Worm (Caenorhabditis elegans) whole organism, L1 larva: ENCODE measurements around the gene ugt-7.

Experiments
- ceh-63 ChIP-seq: fragments of 200-800 bp; sonication (Bioruptor generic); optimal IDR thresholded peaks from 2 replicates; lab custom pipeline; 2018; ENCODE audit warnings: mild to moderate bottlenecking, missing genetic modification characterization, missing compliant biosample characterization
- ceh-82 ChIP-seq, 3 experiments: fragments of 150-350 bp in 1 of 3; sonication (generic microtip) in 2 of 3; optimal IDR thresholded peaks; 2 replicates each; lab custom pipeline; 2014 to 2017; ENCODE audit warnings: missing biosample characterization in 3 of 3, missing genetic modification characterization in 3 of 3
- egl-27 ChIP-seq, 2 experiments: fragments of 150-350 bp in 1 of 2; sonication (generic microtip); optimal IDR thresholded peaks; 3 replicates each; lab custom pipeline; 2017 to 2018; ENCODE audit warnings: missing biosample characterization in 2 of 2, missing genetic modification characterization in 2 of 2, missing genetic modification reagents in 2 of 2
- fkh-10 ChIP-seq: sonication (generic microtip); optimal IDR thresholded peaks from 2 replicates; lab custom pipeline; 2017; ENCODE audit warnings: missing biosample characterization, missing genetic modification reagents, missing genetic modification characterization
- grh-1 ChIP-seq: fragments of 200-800 bp; sonication (Bioruptor generic); IDR thresholded peaks from 2 replicates; pipeline ENCODE4 v1.3.6; 2022; ENCODE audit warnings: missing genetic modification reagents, missing genetic modification characterization, missing compliant biosample characterization
- mep-1 ChIP-seq: fragments of 150-350 bp; optimal IDR thresholded peaks from 2 replicates; lab custom pipeline; 2014; ENCODE audit warnings: missing biosample characterization, missing genetic modification characterization
- nhr-76 ChIP-seq: sonication (generic microtip); optimal IDR thresholded peaks from 2 replicates; lab custom pipeline; 2017; ENCODE audit warnings: missing biosample characterization, missing genetic modification characterization
- nhr-90 ChIP-seq: sonication (generic microtip); optimal IDR thresholded peaks from 2 replicates; lab custom pipeline; 2016; ENCODE audit warnings: mild to moderate bottlenecking, missing genetic modification characterization, missing compliant biosample characterization; ENCODE audit not compliant: poor library complexity
- unc-98 ChIP-seq: fragments of 200-800 bp; sonication (Bioruptor generic); IDR thresholded peaks from 2 replicates; pipeline ENCODE4 v1.3.6; 2022; ENCODE audit warnings: missing genetic modification characterization, missing compliant biosample characterization
- zag-1 ChIP-seq: fragments of 150-350 bp; optimal IDR thresholded peaks from 2 replicates; lab custom pipeline; 2014; ENCODE audit warnings: missing biosample characterization, missing genetic modification characterization
- ztf-11 ChIP-seq, 2 experiments: sonication (generic microtip); optimal IDR thresholded peaks; 2 replicates each; lab custom pipeline; 2016 to 2017; ENCODE audit warnings: missing genetic modification characterization in 2 of 2, missing biosample characterization in 1 of 2, missing compliant biosample characterization in 1 of 2

- TF ChIP-seq grh-1 (no peak), ceh-82 (tag; optimal IDR thresholded peaks at IDR 0.05; lab: Kevin White, UChicago) (no peak), mep-1 (tag; lab: Kevin White, UChicago) (no peak), zag-1 (tag; lab: Kevin White, UChicago) (no peak), fkh-10 (no peak), egl-27 (tag; optimal IDR thresholded peaks at IDR 0.05; lab: Kevin White, UChicago) (no peak), ceh-63 (GFP tag; lab: Kevin White, UChicago) (no peak), nhr-76 (tag; lab: Kevin White, UChicago) (no peak), unc-98 (GFP tag; lab: Robert Waterston, UW) (no peak), ztf-11 (tag; optimal IDR thresholded peaks at IDR 0.05; lab: Kevin White, UChicago) (no peak), nhr-90 (no peak)
Measured at ce11 chrV:4975140-4975539, 25.2 kb downstream of the ugt-7 start, which contains the start of gene F26G5.1.
